Worm (Caenorhabditis elegans) whole organism, L4 larva: ENCODE data around the gene unc-39.

Experiments
- D1046.2 ChIP-seq: fragments of 200-800 bp; sonication (Bioruptor generic); IDR thresholded peaks from 2 replicates; pipeline ENCODE4 v1.3.6; 2022; ENCODE audit warnings: missing genetic modification characterization, missing compliant biosample characterization
- F26F4.8 ChIP-seq: fragments of 200-800 bp; sonication (Bioruptor generic); conservative IDR thresholded peaks from 2 replicates; pipeline ENCODE4 v1.3.6; 2022; ENCODE audit warnings: missing genetic modification characterization, missing compliant biosample characterization
- R02D3.7 ChIP-seq: fragments of 150-350 bp; sonication (generic microtip); optimal IDR thresholded peaks from 3 replicates; lab custom pipeline; 2014; ENCODE audit warnings: missing biosample characterization, missing genetic modification characterization
- ZK337.2 ChIP-seq: fragments of 200-800 bp; sonication (Bioruptor generic); IDR thresholded peaks from 2 replicates; pipeline ENCODE4 v1.3.6; 2022; ENCODE audit warnings: missing genetic modification reagents, missing genetic modification characterization, missing compliant biosample characterization
- ama-1 ChIP-seq: fragments of 150-350 bp; optimal IDR thresholded peaks from 2 replicates; lab custom pipeline; 2014; ENCODE audit warnings: inconsistent platforms, mixed read lengths
- arid-1 ChIP-seq: fragments of 200-800 bp; sonication (Bioruptor generic); conservative IDR thresholded peaks from 2 replicates; pipeline ENCODE4 v1.3.6; 2022; ENCODE audit warnings: missing genetic modification reagents, missing genetic modification characterization, missing compliant biosample characterization
- ceh-20 ChIP-seq: fragments of 200-800 bp; sonication (Bioruptor generic); IDR thresholded peaks from 2 replicates; pipeline ENCODE4 v1.3.6; 2022; ENCODE audit warnings: missing genetic modification reagents, missing genetic modification characterization, missing compliant biosample characterization
- ceh-44 ChIP-seq: fragments of 200-800 bp; sonication (Bioruptor generic); IDR thresholded peaks from 2 replicates; pipeline ENCODE4 v1.3.6; 2022; ENCODE audit warnings: missing genetic modification reagents, missing genetic modification characterization, missing compliant biosample characterization
- ctbp-1 ChIP-seq: fragments of 200-800 bp; sonication (Bioruptor generic); IDR thresholded peaks from 2 replicates; pipeline ENCODE4 v1.3.6; 2022; ENCODE audit warnings: missing genetic modification reagents, missing genetic modification characterization, missing compliant biosample characterization
- daf-8 ChIP-seq: fragments of 200-800 bp; sonication (Bioruptor generic); IDR thresholded peaks from 2 replicates; pipeline ENCODE4 v1.3.6; 2022; ENCODE audit warnings: missing genetic modification characterization, missing compliant biosample characterization
- dmd-8 ChIP-seq: fragments of 200-800 bp; sonication (Bioruptor generic); IDR thresholded peaks from 2 replicates; pipeline ENCODE4 v1.3.6; 2022; ENCODE audit warnings: missing genetic modification characterization, missing compliant biosample characterization
- duxl-1 ChIP-seq: sonication (generic microtip); optimal IDR thresholded peaks from 2 replicates; lab custom pipeline; 2016; ENCODE audit warnings: mild to moderate bottlenecking, missing genetic modification characterization, moderate library complexity, missing compliant biosample characterization; ENCODE audit not compliant: poor library complexity
- dve-1 ChIP-seq: sonication (generic microtip); optimal IDR thresholded peaks from 2 replicates; lab custom pipeline; 2017; ENCODE audit warnings: antibody characterized with exemption, mild to moderate bottlenecking, missing genetic modification characterization, missing compliant biosample characterization; ENCODE audit not compliant: insufficient read depth
- egl-27 ChIP-seq: sonication (generic microtip); optimal IDR thresholded peaks from 3 replicates; lab custom pipeline; 2017; ENCODE audit warnings: missing biosample characterization, missing genetic modification reagents, missing genetic modification characterization
- egl-43 ChIP-seq: fragments of 200-800 bp; sonication (Bioruptor generic); IDR thresholded peaks from 2 replicates; pipeline ENCODE4 v1.3.6; 2022; ENCODE audit warnings: missing genetic modification reagents, missing genetic modification characterization, missing compliant biosample characterization
- fkh-10 ChIP-seq: fragments of 150-350 bp; optimal IDR thresholded peaks from 2 replicates; lab custom pipeline; 2014; ENCODE audit warnings: missing biosample characterization, missing genetic modification reagents, missing genetic modification characterization
- hif-1 ChIP-seq, 2 experiments: sonication (generic microtip); optimal IDR thresholded peaks; 2 replicates each; lab custom pipeline; 2016 to 2017; ENCODE audit warnings: missing compliant biosample characterization in 2 of 2, missing genetic modification characterization in 2 of 2, missing genetic modification reagents in 2 of 2, missing genotype in 2 of 2, mild to moderate bottlenecking in 1 of 2
- hmg-1.1 ChIP-seq: fragments of 200-800 bp; sonication (Bioruptor generic); IDR thresholded peaks from 2 replicates; pipeline ENCODE4 v1.3.6; 2022; ENCODE audit warnings: missing genetic modification reagents, missing genetic modification characterization, missing compliant biosample characterization
- lim-7 ChIP-seq: fragments of 200-800 bp; sonication (Bioruptor generic); IDR thresholded peaks from 2 replicates; pipeline ENCODE4 v1.3.6; 2022; ENCODE audit warnings: missing genetic modification characterization, missing compliant biosample characterization
- lin-1 ChIP-seq: fragments of 200-800 bp; sonication (Bioruptor generic); IDR thresholded peaks from 2 replicates; pipeline ENCODE4 v1.3.6; 2022; ENCODE audit warnings: missing genetic modification reagents, missing genetic modification characterization, missing compliant biosample characterization
- lin-15B ChIP-seq: fragments of 150-350 bp; sonication (generic microtip); optimal IDR thresholded peaks from 3 replicates; lab custom pipeline; 2014; ENCODE audit warnings: missing biosample characterization, missing genetic modification characterization
- lin-29 ChIP-seq: fragments of 200-800 bp; sonication (Bioruptor generic); IDR thresholded peaks from 2 replicates; pipeline ENCODE4 v1.3.6; 2022; ENCODE audit warnings: missing genetic modification reagents, missing genetic modification characterization, missing compliant biosample characterization
- lin-38 ChIP-seq: fragments of 200-800 bp; sonication (Bioruptor generic); IDR thresholded peaks from 2 replicates; pipeline ENCODE4 v1.3.6; 2022; ENCODE audit warnings: missing genetic modification reagents, missing genetic modification characterization, missing compliant biosample characterization
- madf-5 ChIP-seq, 2 experiments: fragments of 200-800 bp; sonication (Bioruptor generic); IDR thresholded peaks; 2 replicates each; pipeline ENCODE4 v1.3.6; 2022; ENCODE audit warnings: missing compliant biosample characterization in 2 of 2, missing genetic modification characterization in 2 of 2
- madf-9 ChIP-seq: fragments of 200-800 bp; sonication (Bioruptor generic); conservative IDR thresholded peaks from 2 replicates; pipeline ENCODE4 v1.3.6; 2022; ENCODE audit warnings: missing genetic modification reagents, missing genetic modification characterization, missing compliant biosample characterization
- mep-1 ChIP-seq: fragments of 150-350 bp; sonication (generic microtip); optimal IDR thresholded peaks from 3 replicates; lab custom pipeline; 2014; ENCODE audit warnings: missing biosample characterization, missing genetic modification characterization
- mes-2 ChIP-seq: sonication (generic microtip); optimal IDR thresholded peaks from 2 replicates; lab custom pipeline; 2016; ENCODE audit warnings: missing genotype, mild to moderate bottlenecking, missing genetic modification characterization, missing compliant biosample characterization; ENCODE audit not compliant: poor library complexity, severe bottlenecking
- mxl-3 ChIP-seq: fragments of 200-800 bp; sonication (Bioruptor generic); optimal IDR thresholded peaks from 2 replicates; lab custom pipeline; 2018; ENCODE audit warnings: mild to moderate bottlenecking, missing genetic modification characterization, missing compliant biosample characterization
- nhr-6 ChIP-seq: fragments of 150-350 bp; optimal IDR thresholded peaks from 2 replicates; lab custom pipeline; 2014; ENCODE audit warnings: missing biosample characterization, missing genetic modification characterization
- nhr-77 ChIP-seq: fragments of 150-350 bp; optimal IDR thresholded peaks from 2 replicates; lab custom pipeline; 2014; ENCODE audit warnings: missing biosample characterization, missing genetic modification characterization
- pha-4 ChIP-seq, 2 experiments: fragments of 150-350 bp in 1 of 2; fragments of 200-800 bp in 1 of 2; sonication (Bioruptor generic) in 1 of 2; IDR thresholded peaks in 1 of 2; optimal IDR thresholded peaks in 1 of 2; 2 replicates each; pipeline versions ENCODE4 v1.3.6 to Lab custom; 2014 to 2022; ENCODE audit warnings: missing genetic modification characterization in 2 of 2, missing genetic modification reagents in 2 of 2, missing biosample characterization in 1 of 2, missing compliant biosample characterization in 1 of 2
- pqm-1 ChIP-seq: sonication (generic microtip); optimal IDR thresholded peaks from 2 replicates; lab custom pipeline; 2017; ENCODE audit warnings: missing biosample characterization, missing genetic modification characterization
- rbr-2 ChIP-seq: sonication (generic microtip); optimal IDR thresholded peaks from 2 replicates; lab custom pipeline; 2016; ENCODE audit warnings: missing genotype, missing genetic modification characterization, missing compliant biosample characterization
- saeg-2 ChIP-seq: fragments of 200-800 bp; sonication (Bioruptor generic); IDR thresholded peaks from 2 replicates; pipeline ENCODE4 v1.3.6; 2022; ENCODE audit warnings: missing genetic modification reagents, missing genetic modification characterization, missing compliant biosample characterization
- skn-1 ChIP-seq: fragments of 150-350 bp; optimal IDR thresholded peaks from 2 replicates; lab custom pipeline; 2014; ENCODE audit warnings: missing biosample characterization, missing genetic modification characterization
- snpc-4 ChIP-seq: fragments of 150-350 bp; optimal IDR thresholded peaks from 2 replicates; lab custom pipeline; 2014; ENCODE audit warnings: missing biosample characterization, missing genetic modification characterization
- tag-97 ChIP-seq: fragments of 200-800 bp; sonication (Bioruptor generic); IDR thresholded peaks from 2 replicates; pipeline ENCODE4 v1.3.6; 2022; ENCODE audit warnings: missing genetic modification characterization, missing compliant biosample characterization
- unc-130 ChIP-seq: sonication (generic microtip); optimal IDR thresholded peaks from 2 replicates; lab custom pipeline; 2016; ENCODE audit warnings: missing genetic modification reagents, missing genetic modification characterization, missing compliant biosample characterization
- unc-62 ChIP-seq, 3 experiments: fragments of 150-350 bp in 1 of 3; sonication (generic microtip); optimal IDR thresholded peaks in 2 of 3; peaks in 1 of 3; 1 replicate in 1 of 3; 2 replicates in 2 of 3; lab custom pipeline; 2014 to 2017; ENCODE audit warnings: missing biosample characterization in 3 of 3, missing genetic modification characterization in 3 of 3, missing genetic modification reagents in 3 of 3, missing genotype in 1 of 3
- zfp-2 ChIP-seq: sonication (generic microtip); optimal IDR thresholded peaks from 2 replicates; lab custom pipeline; 2016; ENCODE audit warnings: mild to moderate bottlenecking, missing genetic modification characterization, missing compliant biosample characterization
- zfp-3 ChIP-seq: fragments of 200-800 bp; sonication (Bioruptor generic); conservative IDR thresholded peaks from 2 replicates; pipeline ENCODE4 v1.3.6; 2022; ENCODE audit warnings: missing genetic modification reagents, missing genetic modification characterization, missing compliant biosample characterization
- ztf-11 ChIP-seq: fragments of 150-350 bp; optimal IDR thresholded peaks from 2 replicates; lab custom pipeline; 2014; ENCODE audit warnings: missing biosample characterization, missing genetic modification characterization

unc-39 gene

DNA sequence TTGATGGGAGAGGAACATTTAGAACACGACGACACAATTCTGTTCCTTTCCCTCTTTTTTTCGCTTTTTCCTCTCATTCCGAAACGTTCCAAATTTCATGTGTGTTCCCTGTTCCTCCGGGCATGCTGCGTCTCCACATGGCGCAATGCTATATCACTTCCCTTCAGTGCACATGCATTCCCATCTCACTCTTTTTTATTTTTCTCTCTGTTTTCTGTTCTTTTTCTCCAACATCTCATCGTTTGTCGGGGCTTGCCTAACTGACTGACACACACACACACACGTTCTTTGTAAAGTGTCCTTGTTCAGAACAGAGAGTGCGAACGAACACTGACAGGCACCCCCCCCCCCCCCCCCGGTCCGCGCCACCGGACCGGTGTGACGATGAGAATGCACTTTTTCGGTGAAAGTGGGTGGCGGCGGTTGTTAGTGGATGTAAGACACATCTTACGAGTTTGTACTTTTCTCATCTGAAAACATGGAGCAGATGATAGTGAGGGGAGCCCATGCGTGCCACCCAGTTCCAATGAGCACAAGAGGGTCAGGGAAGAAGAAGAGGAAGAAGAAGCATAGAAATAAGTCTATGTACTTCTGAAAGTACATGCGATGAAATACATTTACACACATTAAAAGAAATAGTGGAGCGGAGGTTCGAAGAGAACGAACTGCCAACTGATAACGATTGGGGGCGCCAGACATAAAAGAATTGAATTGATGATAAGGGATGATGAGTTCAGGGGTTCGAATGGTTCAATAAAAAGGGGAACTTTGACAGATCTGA, 4.4 kb upstream of the unc-39 start (continued):
- TF ChIP-seq egl-27 (tag; lab: Kevin White, UChicago) (no peak), ctbp-1 (peak; percentile 56; the same call in 1 of the 2 replicates), dve-1 (tag; lab: Kevin White, UChicago) (peak; percentile 41), lin-38 (GFP tag; lab: Robert Waterston, UW) (no peak; the same call in 1 of the 2 replicates), zfp-2 (tag; lab: Kevin White, UChicago) (no peak), lin-15B (no peak), nhr-6 (tag; lab: Kevin White, UChicago) (peak; percentile 76), ceh-44 (GFP tag; lab: Robert Waterston, UW) (no peak), duxl-1 (peak; percentile 57), fkh-10 (no peak), lim-7 (GFP tag; lab: Robert Waterston, UW) (no peak), lin-1 (0 out of 2 replicates have a peak, but pooled peaks have one; percentile 10), dmd-8 (no peak), ceh-20 (GFP tag; lab: Robert Waterston, UW) (peak; percentile 55), R02D3.7 (tag; lab: Kevin White, UChicago) (no peak), madf-9 (GFP tag; lab: Robert Waterston, UW) (no peak), snpc-4 (tag; lab: Kevin White, UChicago) (no peak), lin-29 (GFP tag; lab: Robert Waterston, UW) (0 out of 2 replicates have a peak, but pooled peaks have one; percentile 18), skn-1 (tag; lab: Kevin White, UChicago) (no peak), mes-2 (peak; percentile 65), unc-130 (GFP tag; lab: Kevin White, UChicago) (no peak), daf-8 (no peak), saeg-2 (GFP tag; lab: Robert Waterston, UW) (no peak), ama-1 (lab: Kevin White, UChicago) (no peak), pqm-1 (tag; lab: Kevin White, UChicago) (peak; percentile 95), egl-43 (GFP tag; lab: Robert Waterston, UW) (no peak; the same call in none of the 2 replicates), ZK337.2 (GFP tag; lab: Robert Waterston, UW) (no peak), D1046.2 (GFP tag; lab: Robert Waterston, UW) (no peak), nhr-77 (no peak), zfp-3 (GFP tag; lab: Robert Waterston, UW) (no peak), tag-97 (GFP tag; lab: Robert Waterston, UW) (no peak), mxl-3 (peak; percentile 86), hmg-1.1 (GFP tag; lab: Robert Waterston, UW) (peak; percentile 84), mep-1 (peak; percentile 81), unc-62 (GFP tag; optimal IDR thresholded peaks at IDR 0.05 in 1 of 2; lab: Kevin White, UChicago) (peak in 1 of 2 experiments; percentile 93), unc-62 (tag; optimal IDR thresholded peaks at IDR 0.05; lab: Kevin White, UChicago) (no peak), hif-1 (tag; optimal IDR thresholded peaks at IDR 0.05; lab: Kevin White, UChicago) (peak in 1 of 2 experiments; percentile 52), arid-1 (GFP tag; lab: Robert Waterston, UW) (no peak), rbr-2 (tag; lab: Kevin White, UChicago) (peak; percentile 58), pha-4 (GFP tag; IDR thresholded peaks at IDR 0.05; lab: Robert Waterston, UW) (no peak), pha-4 (tag; optimal IDR thresholded peaks at IDR 0.05; lab: Kevin White, UChicago) (no peak), ztf-11 (tag; lab: Kevin White, UChicago) (no peak), F26F4.8 (GFP tag; lab: Robert Waterston, UW) (no peak), madf-5 (GFP tag; IDR thresholded peaks at IDR 0.05; lab: Robert Waterston, UW) (no peak)
- TF ChIP-seq, all 104 proteins: peak for 32
